Worm (Caenorhabditis elegans) whole organism, midembryonic: ENCODE data around the gene sfxn-1.5.

Experiments used
- T22C8.4 ChIP-seq: fragments of 200-800 bp; sonication (Bioruptor generic); IDR thresholded peaks from 2 replicates; pipeline ENCODE4 v1.3.6; 2022; ENCODE audit warnings: missing genetic modification characterization, missing compliant biosample characterization
- cog-1 ChIP-seq: sonication (generic microtip); optimal IDR thresholded peaks from 2 replicates; lab custom pipeline; 2016; ENCODE audit warnings: missing genetic modification characterization, missing compliant biosample characterization
- flt-1 ChIP-seq: fragments of 200-800 bp; sonication (Bioruptor generic); IDR thresholded peaks from 2 replicates; pipeline ENCODE4 v1.3.6; 2022; ENCODE audit warnings: missing genetic modification characterization, missing compliant biosample characterization
- klf-2 ChIP-seq: fragments of 200-800 bp; sonication (Bioruptor generic); conservative IDR thresholded peaks from 2 replicates; pipeline ENCODE4 v1.3.6; 2022; ENCODE audit warnings: missing genetic modification reagents, missing genetic modification characterization, missing compliant biosample characterization
- med-1 ChIP-seq: sonication (generic microtip); optimal IDR thresholded peaks from 2 replicates; lab custom pipeline; 2017; ENCODE audit warnings: missing genetic modification characterization, mild to moderate bottlenecking, missing compliant biosample characterization, antibody characterized with exemption, missing genetic modification reagents; ENCODE audit not compliant: insufficient read depth
- ref-1 ChIP-seq: fragments of 200-800 bp; sonication (Bioruptor generic); conservative IDR thresholded peaks from 2 replicates; pipeline ENCODE4 v1.3.6; 2022; ENCODE audit warnings: missing genetic modification reagents, missing genetic modification characterization, missing compliant biosample characterization
- tab-1 ChIP-seq: fragments of 200-800 bp; sonication (Bioruptor generic); IDR thresholded peaks from 2 replicates; pipeline ENCODE4 v1.3.6; 2022; ENCODE audit warnings: missing genetic modification characterization, missing compliant biosample characterization
- ztf-23 ChIP-seq: fragments of 200-800 bp; sonication (Bioruptor generic); IDR thresholded peaks from 2 replicates; pipeline ENCODE4 v1.3.6; 2022; ENCODE audit warnings: missing genetic modification reagents, missing genetic modification characterization, missing compliant biosample characterization
- ztf-29 ChIP-seq: fragments of 200-800 bp; sonication (Bioruptor generic); IDR thresholded peaks from 2 replicates; pipeline ENCODE4 v1.3.6; 2022; ENCODE audit warnings: missing genetic modification reagents, missing genetic modification characterization, missing compliant biosample characterization

sfxn-1.5 gene

DNA sequence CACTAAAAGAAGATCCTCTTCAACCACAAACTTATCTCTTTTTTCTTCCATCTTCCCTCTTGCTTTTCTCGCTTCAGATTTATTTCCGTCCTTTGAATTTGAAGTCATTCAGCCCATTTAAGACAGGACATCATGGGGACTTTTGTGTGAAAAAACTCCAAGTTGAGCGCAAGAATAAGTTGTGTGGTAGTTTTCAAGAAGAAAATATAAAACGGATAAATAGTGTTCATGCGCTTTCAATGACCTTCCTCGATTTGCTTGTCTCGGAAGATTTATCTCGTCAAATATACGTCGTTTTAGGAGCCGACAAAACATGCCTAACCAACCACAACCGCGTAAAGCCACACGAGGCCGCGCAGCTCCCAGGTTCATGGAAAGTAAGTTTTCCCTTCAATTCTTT is 29.4 kb downstream of the sfxn-1.5 start, which contains the start of gene sto-6:
sto-6 (plus strand) TSS at position 301 of the 400 bp plus-strand sequence.
- TF ChIP-seq tab-1 (GFP tag; lab: Robert Waterston, UW) = no peak
- TF ChIP-seq T22C8.4 (GFP tag; lab: Robert Waterston, UW) = no peak
- TF ChIP-seq ztf-29 (GFP tag; lab: Robert Waterston, UW) = no peak
- TF ChIP-seq med-1 (GFP tag; lab: Kevin White, UChicago) = no peak
- TF ChIP-seq flt-1 = no peak
- no peak for TF ChIP-seq klf-2 (GFP tag; lab: Robert Waterston, UW)
- no peak for TF ChIP-seq ref-1 (GFP tag; lab: Robert Waterston, UW)
- no peak for TF ChIP-seq ztf-23 (GFP tag; lab: Robert Waterston, UW)
- TF ChIP-seq cog-1 (tag; lab: Kevin White, UChicago) = no peak

DNA sequence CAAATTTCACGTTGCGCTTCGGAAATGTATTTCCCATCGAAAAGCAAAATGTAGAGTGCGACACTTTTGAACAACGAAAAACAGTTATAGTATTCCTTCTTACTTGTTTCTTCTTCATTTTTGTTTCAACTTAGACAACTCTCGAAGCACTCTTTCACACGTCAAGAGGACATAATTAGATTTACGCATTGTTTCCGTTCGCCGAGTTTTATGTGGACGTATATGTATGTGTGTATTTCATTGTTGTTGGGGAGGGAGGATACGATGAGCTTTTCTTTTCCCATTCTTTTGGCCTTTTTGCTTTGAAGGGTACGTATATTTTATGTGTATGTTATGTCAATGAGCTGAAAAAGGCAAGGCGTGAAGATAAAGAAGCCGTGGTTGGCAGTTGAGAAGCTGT is 31.0 kb downstream of the sfxn-1.5 start:
- TF ChIP-seq cog-1 (tag; lab: Kevin White, UChicago) = no peak
- no peak for TF ChIP-seq ztf-23 (GFP tag; lab: Robert Waterston, UW)
- TF ChIP-seq ztf-29 (GFP tag; lab: Robert Waterston, UW) = no peak
- no peak for TF ChIP-seq med-1 (GFP tag; lab: Kevin White, UChicago)
- TF ChIP-seq flt-1 = no peak
- no peak for TF ChIP-seq tab-1 (GFP tag; lab: Robert Waterston, UW)
- TF ChIP-seq ref-1 (GFP tag; lab: Robert Waterston, UW) = no peak
- TF ChIP-seq T22C8.4 (GFP tag; lab: Robert Waterston, UW) = no peak
- TF ChIP-seq klf-2 (GFP tag; lab: Robert Waterston, UW) = no peak

DNA sequence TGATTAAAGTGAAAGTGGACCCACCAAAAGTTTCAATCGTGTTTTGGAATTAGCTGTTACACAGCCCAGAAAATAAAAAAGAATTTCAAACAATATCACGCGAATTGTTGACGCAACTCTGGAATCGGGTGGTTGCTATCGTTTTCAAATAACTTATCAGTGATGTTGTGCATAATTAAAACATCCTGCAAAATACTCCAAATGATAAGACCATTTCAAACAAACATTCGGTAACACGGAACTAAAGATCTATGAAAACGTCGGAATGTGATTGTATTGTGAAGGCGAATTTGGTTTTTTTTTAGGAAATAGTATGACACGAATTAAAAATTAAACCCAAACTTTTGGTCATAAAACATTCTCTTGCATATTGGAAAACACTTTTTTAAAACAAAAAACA is 32.9 kb downstream of the sfxn-1.5 start, which contains the start of gene spp-30:
spp-30 (minus strand) TSS at position 101 of the 400 bp plus-strand sequence.
- TF ChIP-seq ztf-23 (GFP tag; lab: Robert Waterston, UW) = no peak
- no peak for TF ChIP-seq flt-1
- no peak for TF ChIP-seq ref-1 (GFP tag; lab: Robert Waterston, UW)
- TF ChIP-seq cog-1 (tag; lab: Kevin White, UChicago) = no peak
- TF ChIP-seq T22C8.4 (GFP tag; lab: Robert Waterston, UW) = no peak
- TF ChIP-seq klf-2 (GFP tag; lab: Robert Waterston, UW) = no peak
- no peak for TF ChIP-seq ztf-29 (GFP tag; lab: Robert Waterston, UW)
- no peak for TF ChIP-seq med-1 (GFP tag; lab: Kevin White, UChicago)
- TF ChIP-seq tab-1 (GFP tag; lab: Robert Waterston, UW) = no peak

DNA sequence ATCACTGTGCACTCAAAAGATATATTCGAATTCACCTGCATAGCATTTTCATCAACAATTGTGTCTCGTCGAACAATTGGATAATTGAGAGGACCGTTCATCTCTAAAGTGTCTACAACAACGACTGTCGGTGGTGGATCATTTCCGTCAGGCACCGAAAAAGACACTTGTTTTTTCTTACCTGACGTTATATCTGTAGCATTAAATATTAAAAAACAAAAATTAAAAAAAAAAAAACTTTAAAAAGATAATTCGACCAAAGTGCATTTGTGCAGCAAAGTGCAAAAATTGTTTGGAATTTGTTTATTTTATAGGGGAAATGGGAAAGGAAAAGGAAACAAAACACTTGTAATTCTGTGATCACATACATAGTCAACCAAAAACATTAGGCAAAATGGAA is 34.4 kb downstream of the sfxn-1.5 start, which contains the start of gene twk-44:
twk-44 (minus strand) TSS at position 101 of the 400 bp plus-strand sequence.
- TF ChIP-seq tab-1 (GFP tag; lab: Robert Waterston, UW) = no peak
- TF ChIP-seq klf-2 (GFP tag; lab: Robert Waterston, UW) = no peak
- TF ChIP-seq cog-1 (tag; lab: Kevin White, UChicago) = no peak
- TF ChIP-seq ztf-29 (GFP tag; lab: Robert Waterston, UW) = no peak
- no peak for TF ChIP-seq T22C8.4 (GFP tag; lab: Robert Waterston, UW)
- no peak for TF ChIP-seq ref-1 (GFP tag; lab: Robert Waterston, UW)
- TF ChIP-seq med-1 (GFP tag; lab: Kevin White, UChicago) = no peak
- TF ChIP-seq flt-1 = no peak
- no peak for TF ChIP-seq ztf-23 (GFP tag; lab: Robert Waterston, UW)

DNA sequence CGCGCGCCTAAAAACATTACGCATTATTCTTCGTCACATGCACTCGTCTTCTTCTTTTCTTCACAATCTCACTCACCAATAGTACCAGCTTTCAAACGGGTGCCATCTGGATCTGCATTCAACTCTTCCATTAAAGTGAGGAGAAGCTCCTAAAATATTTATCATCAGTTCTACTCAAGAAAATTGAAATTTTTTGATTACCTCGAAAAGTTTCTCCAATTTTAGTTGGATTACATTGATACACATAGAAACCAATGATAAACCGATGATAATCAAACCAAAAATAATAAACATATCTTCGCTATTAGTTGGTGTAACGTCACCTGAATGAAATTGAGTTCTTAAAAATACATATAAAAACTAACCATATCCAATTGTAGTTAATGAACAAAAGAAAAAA is 36.8 kb downstream of the sfxn-1.5 start:
- TF ChIP-seq med-1 (GFP tag; lab: Kevin White, UChicago) (no peak), klf-2 (GFP tag; lab: Robert Waterston, UW) (no peak), cog-1 (tag; lab: Kevin White, UChicago) (no peak), ztf-23 (GFP tag; lab: Robert Waterston, UW) (no peak), tab-1 (GFP tag; lab: Robert Waterston, UW) (no peak), ref-1 (GFP tag; lab: Robert Waterston, UW) (no peak), flt-1 (no peak), ztf-29 (GFP tag; lab: Robert Waterston, UW) (no peak), T22C8.4 (GFP tag; lab: Robert Waterston, UW) (no peak)

DNA sequence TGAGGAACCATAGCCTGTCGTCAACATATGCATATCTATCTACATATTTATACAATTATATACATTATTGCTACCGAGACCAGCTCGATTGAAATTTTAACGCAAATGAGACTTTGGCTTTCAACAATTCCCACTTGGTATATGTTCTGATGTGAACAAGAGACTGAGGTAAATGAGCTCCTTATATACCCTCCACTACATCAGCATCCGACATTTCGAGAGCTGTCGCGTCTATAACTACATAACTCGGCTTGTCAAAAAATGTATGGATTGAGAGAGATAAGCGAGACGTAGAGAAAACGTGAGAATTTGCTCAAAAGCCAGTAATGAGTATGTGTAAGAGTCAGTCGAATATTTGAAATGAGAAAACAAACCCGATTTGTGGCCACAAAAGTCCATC is 38.0 kb downstream of the sfxn-1.5 start:
- TF ChIP-seq ref-1 (GFP tag; lab: Robert Waterston, UW) = no peak
- no peak for TF ChIP-seq ztf-23 (GFP tag; lab: Robert Waterston, UW)
- no peak for TF ChIP-seq T22C8.4 (GFP tag; lab: Robert Waterston, UW)
- no peak for TF ChIP-seq med-1 (GFP tag; lab: Kevin White, UChicago)
- TF ChIP-seq cog-1 (tag; lab: Kevin White, UChicago) = no peak

DNA sequence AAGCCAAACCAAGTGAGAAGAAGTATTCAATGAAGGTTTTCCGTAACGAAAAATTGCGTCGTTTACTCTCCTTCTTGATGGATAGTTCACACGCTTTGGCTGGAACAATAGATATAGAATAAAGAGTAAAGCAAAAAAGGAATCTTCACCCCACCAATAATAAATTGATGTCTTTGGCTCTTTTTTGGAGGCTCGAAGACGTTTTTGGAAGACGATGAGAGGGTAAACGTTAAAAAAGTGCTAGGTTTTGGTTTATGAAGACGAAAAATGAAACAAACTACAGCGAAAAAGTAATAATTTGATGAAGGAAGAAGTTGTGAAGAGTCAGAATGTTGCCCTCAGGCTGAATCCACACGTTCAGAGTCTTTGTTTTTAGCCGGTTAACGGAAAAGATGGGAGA is 39.5 kb downstream of the sfxn-1.5 start, which contains the start of gene sto-3:
sto-3 (minus strand) TSS at position 101 of the 400 bp plus-strand sequence.
- TF ChIP-seq flt-1 (no peak), med-1 (GFP tag; lab: Kevin White, UChicago) (no peak), cog-1 (tag; lab: Kevin White, UChicago) (no peak), tab-1 (GFP tag; lab: Robert Waterston, UW) (no peak), ztf-29 (GFP tag; lab: Robert Waterston, UW) (no peak)

DNA sequence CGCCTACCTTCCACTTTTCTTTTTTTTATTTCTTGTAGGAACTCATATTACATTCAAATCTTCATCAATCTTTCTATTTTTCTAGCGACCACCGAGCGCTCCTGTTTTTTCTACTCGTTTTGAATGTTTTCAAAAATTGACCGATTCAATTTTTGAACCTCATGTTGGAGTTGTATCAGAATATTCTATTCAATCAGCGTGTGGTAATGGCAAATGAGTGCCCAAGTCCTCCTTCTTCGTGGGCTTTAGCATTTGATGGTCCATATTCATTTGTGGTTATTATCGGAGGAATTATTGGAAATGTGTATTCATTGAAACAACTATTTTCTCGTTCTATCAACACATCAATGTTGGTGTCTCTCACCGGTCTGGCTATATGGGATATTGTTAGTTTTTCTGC is 44.1 kb downstream of the sfxn-1.5 start, which contains the start of gene F52D10.4:
F52D10.4 (plus strand) TSS at position 84 of the 400 bp plus-strand sequence.
- TF ChIP-seq med-1 (GFP tag; lab: Kevin White, UChicago) = no peak
- no peak for TF ChIP-seq T22C8.4 (GFP tag; lab: Robert Waterston, UW)
- no peak for TF ChIP-seq klf-2 (GFP tag; lab: Robert Waterston, UW)
- no peak for TF ChIP-seq ztf-23 (GFP tag; lab: Robert Waterston, UW)
- no peak for TF ChIP-seq tab-1 (GFP tag; lab: Robert Waterston, UW)
- TF ChIP-seq ztf-29 (GFP tag; lab: Robert Waterston, UW) = no peak
- no peak for TF ChIP-seq ref-1 (GFP tag; lab: Robert Waterston, UW)
- TF ChIP-seq flt-1 = no peak
- TF ChIP-seq cog-1 (tag; lab: Kevin White, UChicago) = no peak
